Fruit fly (Drosophila melanogaster) whole organism, embryonic: Measurements from ENCODE around the gene Bhmt.

Source experiments
- BtbVII ChIP-seq: fragments of 200-800 bp; sonication (Bioruptor generic); optimal IDR thresholded peaks from 3 replicates; lab custom pipeline; 2017; ENCODE audit warnings: missing biosample characterization, mild to moderate bottlenecking, missing genetic modification characterization
- CG10267 ChIP-seq: fragments of 200-800 bp; sonication (Bioruptor generic); optimal IDR thresholded peaks from 2 replicates; lab custom pipeline; 2018; ENCODE audit warnings: missing biosample characterization, mild to moderate bottlenecking, missing genetic modification characterization, moderate library complexity
- CG10366 ChIP-seq: fragments of 200-800 bp; sonication (Bioruptor generic); IDR thresholded peaks from 2 replicates; pipeline ENCODE4 v1.3.6; 2022; ENCODE audit warnings: missing biosample characterization, missing genetic modification characterization
- CG11456 ChIP-seq: fragments of 200-800 bp; sonication (Bioruptor generic); IDR thresholded peaks from 3 replicates; pipeline ENCODE4 v1.3.6; 2022; ENCODE audit warnings: missing biosample characterization, missing genetic modification characterization
- CG12155 ChIP-seq: fragments of 200-800 bp; sonication (Bioruptor generic); optimal IDR thresholded peaks from 3 replicates; lab custom pipeline; 2016; ENCODE audit warnings: missing biosample characterization, missing genetic modification characterization
- CG13775 ChIP-seq: fragments of 200-800 bp; sonication (Bioruptor generic); optimal IDR thresholded peaks from 3 replicates; lab custom pipeline; 2017; ENCODE audit warnings: missing biosample characterization, mild to moderate bottlenecking, missing genetic modification characterization
- CG1602 ChIP-seq: fragments of 200-800 bp; sonication (Bioruptor generic); optimal IDR thresholded peaks from 3 replicates; lab custom pipeline; 2016; ENCODE audit warnings: missing biosample characterization, missing genetic modification characterization
- CG17359 ChIP-seq: fragments of 200-800 bp; sonication (Bioruptor generic); optimal IDR thresholded peaks from 3 replicates; lab custom pipeline; 2018; ENCODE audit warnings: missing biosample characterization, mild to moderate bottlenecking, missing genetic modification characterization, moderate library complexity
- CG2129 ChIP-seq: fragments of 200-800 bp; sonication (Bioruptor generic); IDR thresholded peaks from 2 replicates; pipeline ENCODE4 v1.3.6; 2022; ENCODE audit warnings: missing biosample characterization, missing genetic modification characterization; ENCODE audit not compliant: partially characterized antibody
- CG31224 ChIP-seq: fragments of 200-800 bp; sonication (Bioruptor generic); IDR thresholded peaks from 2 replicates; pipeline ENCODE4 v1.3.6; 2022; ENCODE audit warnings: missing biosample characterization, missing genetic modification characterization
- CG34422 ChIP-seq: fragments of 200-800 bp; sonication (Bioruptor generic); IDR thresholded peaks from 3 replicates; pipeline ENCODE4 v1.3.6; 2022; ENCODE audit warnings: missing biosample characterization, missing genetic modification characterization
- CG4360 ChIP-seq: fragments of 200-800 bp; sonication (Bioruptor generic); IDR thresholded peaks from 2 replicates; pipeline ENCODE4 v1.3.6; 2022; ENCODE audit warnings: missing biosample characterization, missing genetic modification characterization
- CG5245 ChIP-seq: fragments of 200-800 bp; sonication (Bioruptor generic); optimal IDR thresholded peaks from 3 replicates; lab custom pipeline; 2016; ENCODE audit warnings: missing biosample characterization, missing genetic modification characterization
- CG6813 ChIP-seq: fragments of 200-800 bp; sonication (Bioruptor generic); optimal IDR thresholded peaks from 2 replicates; lab custom pipeline; 2017; ENCODE audit warnings: missing biosample characterization, missing genetic modification characterization, mild to moderate bottlenecking, moderate library complexity, missing genetic modification reagents
- CG8089 ChIP-seq: fragments of 200-800 bp; sonication (Bioruptor generic); optimal IDR thresholded peaks from 3 replicates; lab custom pipeline; 2016; ENCODE audit warnings: missing biosample characterization, missing genetic modification characterization
- CG8388 ChIP-seq: fragments of 200-800 bp; sonication (Bioruptor generic); optimal IDR thresholded peaks from 2 replicates; lab custom pipeline; 2019; ENCODE audit warnings: missing biosample characterization, mild to moderate bottlenecking, missing genetic modification characterization, moderate library complexity
- CG8478 ChIP-seq: fragments of >200 bp; optimal IDR thresholded peaks from 2 replicates; lab custom pipeline; 2018
- Dbx ChIP-seq: fragments of 200-800 bp; sonication (Bioruptor generic); IDR thresholded peaks from 3 replicates; pipeline ENCODE4 v1.3.6; 2022; ENCODE audit warnings: missing biosample characterization, missing genetic modification characterization
- Dek ChIP-seq: fragments of 200-800 bp; sonication (Bioruptor generic); optimal IDR thresholded peaks from 3 replicates; lab custom pipeline; 2019; ENCODE audit warnings: missing biosample characterization, mild to moderate bottlenecking, missing genetic modification characterization, moderate library complexity
- E2f2 ChIP-seq: fragments of 200-800 bp; sonication (Bioruptor generic); IDR thresholded peaks from 2 replicates; pipeline ENCODE4 v1.3.6; 2022; ENCODE audit warnings: missing biosample characterization, missing genetic modification characterization
- Elba2 ChIP-seq: fragments of 200-800 bp; sonication (Bioruptor generic); optimal IDR thresholded peaks from 3 replicates; lab custom pipeline; 2016; ENCODE audit warnings: missing biosample characterization, missing genetic modification characterization
- GATAe ChIP-seq: fragments of 200-800 bp; sonication (Bioruptor generic); conservative IDR thresholded peaks from 2 replicates; pipeline ENCODE4 v1.3.6; 2022; ENCODE audit warnings: missing biosample characterization, missing genetic modification characterization
- Hr3 ChIP-seq: fragments of 200-800 bp; sonication (Bioruptor generic); optimal IDR thresholded peaks from 3 replicates; lab custom pipeline; 2016; ENCODE audit warnings: missing biosample characterization, missing genetic modification characterization
- Kr ChIP-seq: fragments of 200-800 bp; sonication (Bioruptor generic); optimal IDR thresholded peaks from 2 replicates; lab custom pipeline; 2017; ENCODE audit warnings: missing biosample characterization, mild to moderate bottlenecking, missing genetic modification characterization
- Lhr ChIP-seq: fragments of 200-800 bp; sonication (Bioruptor generic); optimal IDR thresholded peaks from 3 replicates; lab custom pipeline; 2017; ENCODE audit warnings: mild to moderate bottlenecking, missing biosample characterization, missing genetic modification reagents, missing genetic modification characterization
- MTF-1 ChIP-seq: fragments of 200-800 bp; sonication (Bioruptor generic); optimal IDR thresholded peaks from 2 replicates; lab custom pipeline; 2018; ENCODE audit warnings: missing biosample characterization, mild to moderate bottlenecking, missing genetic modification characterization, borderline replicate concordance
- Nf-YA ChIP-seq: fragments of 200-800 bp; sonication (Bioruptor generic); IDR thresholded peaks from 2 replicates; pipeline ENCODE4 v1.3.6; 2022; ENCODE audit warnings: missing biosample characterization, missing genetic modification characterization
- Six4 ChIP-seq: fragments of 200-800 bp; sonication (Bioruptor generic); optimal IDR thresholded peaks from 2 replicates; lab custom pipeline; 2016; ENCODE audit warnings: missing biosample characterization, missing genetic modification characterization
- Sox100B ChIP-seq: fragments of 200-800 bp; sonication (Bioruptor generic); optimal IDR thresholded peaks from 3 replicates; lab custom pipeline; 2018; ENCODE audit warnings: missing biosample characterization, mild to moderate bottlenecking, missing genetic modification characterization
- Taf1 ChIP-seq: fragments of 200-800 bp; sonication (Bioruptor generic); IDR thresholded peaks from 2 replicates; pipeline ENCODE4 v1.3.6; 2022; ENCODE audit warnings: missing biosample characterization, missing genetic modification characterization
- al ChIP-seq: fragments of 200-800 bp; sonication (Bioruptor generic); IDR thresholded peaks from 2 replicates; pipeline ENCODE4 v1.3.6; 2022; ENCODE audit warnings: missing biosample characterization, missing genetic modification characterization
- bab2 ChIP-seq: fragments of 200-800 bp; sonication (Bioruptor generic); optimal IDR thresholded peaks from 2 replicates; lab custom pipeline; 2016; ENCODE audit warnings: missing biosample characterization, missing genetic modification characterization
- bsh ChIP-seq, 2 experiments: fragments of 200-800 bp; sonication (Bioruptor generic); optimal IDR thresholded peaks; 2 replicates each; lab custom pipeline; 2017 to 2018; ENCODE audit warnings: mild to moderate bottlenecking in 2 of 2, missing biosample characterization in 2 of 2, missing genetic modification characterization in 2 of 2, moderate library complexity in 1 of 2
- dysf ChIP-seq: fragments of 200-800 bp; sonication (Bioruptor generic); IDR thresholded peaks from 3 replicates; pipeline ENCODE4 v1.3.6; 2022; ENCODE audit warnings: missing biosample characterization, missing genetic modification characterization
- grau ChIP-seq: fragments of 200-800 bp; optimal IDR thresholded peaks from 3 replicates; lab custom pipeline; 2019; ENCODE audit warnings: missing biosample characterization, mild to moderate bottlenecking, missing genetic modification characterization, moderate library complexity
- hbn ChIP-seq: fragments of 200-800 bp; sonication (Bioruptor generic); IDR thresholded peaks from 2 replicates; pipeline ENCODE4 v1.3.6; 2022; ENCODE audit warnings: missing biosample characterization, missing genetic modification characterization; ENCODE audit not compliant: partially characterized antibody
- insv ChIP-seq, 2 experiments: fragments of 200-800 bp; sonication (Bioruptor generic); optimal IDR thresholded peaks; 3 replicates each; lab custom pipeline; 2016 to 2018; ENCODE audit warnings: missing biosample characterization in 2 of 2, missing genetic modification characterization in 2 of 2
- inv ChIP-seq: fragments of 200-800 bp; sonication (Bioruptor generic); IDR thresholded peaks from 2 replicates; pipeline ENCODE4 v1.3.6; 2022; ENCODE audit warnings: missing biosample characterization, missing genetic modification characterization; ENCODE audit not compliant: partially characterized antibody
- klu ChIP-seq: fragments of 200-800 bp; sonication (Bioruptor generic); IDR thresholded peaks from 2 replicates; pipeline ENCODE4 v1.3.6; 2022; ENCODE audit warnings: missing biosample characterization, missing genetic modification characterization
- lmd ChIP-seq: fragments of 200-800 bp; sonication (Bioruptor generic); IDR thresholded peaks from 2 replicates; pipeline ENCODE4 v1.3.6; 2022; ENCODE audit warnings: missing biosample characterization, missing genetic modification characterization
- rib ChIP-seq: fragments of 200-800 bp; sonication (Bioruptor generic); IDR thresholded peaks from 2 replicates; pipeline ENCODE4 v1.3.6; 2022; ENCODE audit warnings: missing biosample characterization, missing genetic modification characterization
- sc ChIP-seq, 3 experiments: fragments of >200 bp in 2 of 3; fragments of 200-800 bp in 1 of 3; sonication (Bioruptor generic) in 1 of 3; optimal IDR thresholded peaks; 2 replicates in 2 of 3; 3 replicates in 1 of 3; lab custom pipeline; 2017; ENCODE audit warnings: mild to moderate bottlenecking in 1 of 3, missing biosample characterization in 1 of 3, missing genetic modification characterization in 1 of 3, missing genetic modification reagents in 1 of 3
- sens ChIP-seq: fragments of 200-800 bp; sonication (Bioruptor generic); peaks from one replicate; lab custom pipeline; 2016; ENCODE audit warnings: missing biosample characterization, missing genetic modification characterization
- sisA ChIP-seq: fragments of 200-800 bp; sonication (Bioruptor generic); IDR thresholded peaks from 2 replicates; pipeline ENCODE4 v1.3.6; 2022; ENCODE audit warnings: missing biosample characterization, missing genetic modification characterization
- stc ChIP-seq: fragments of 200-800 bp; sonication (Bioruptor generic); IDR thresholded peaks from 2 replicates; pipeline ENCODE4 v1.3.6; 2022; ENCODE audit warnings: missing biosample characterization, missing genetic modification characterization
- stwl ChIP-seq: fragments of 200-800 bp; sonication (Bioruptor generic); optimal IDR thresholded peaks from 3 replicates; lab custom pipeline; 2018; ENCODE audit warnings: missing biosample characterization, mild to moderate bottlenecking, missing genetic modification characterization, moderate library complexity
- tin ChIP-seq: fragments of 200-800 bp; sonication (Bioruptor generic); optimal IDR thresholded peaks from 3 replicates; lab custom pipeline; 2016; ENCODE audit warnings: missing biosample characterization, missing genetic modification characterization
- twi ChIP-seq: fragments of 200-800 bp; optimal IDR thresholded peaks from 2 replicates; lab custom pipeline; 2019; ENCODE audit warnings: missing biosample characterization, mild to moderate bottlenecking, missing genetic modification characterization, moderate library complexity

Bhmt gene

DNA sequence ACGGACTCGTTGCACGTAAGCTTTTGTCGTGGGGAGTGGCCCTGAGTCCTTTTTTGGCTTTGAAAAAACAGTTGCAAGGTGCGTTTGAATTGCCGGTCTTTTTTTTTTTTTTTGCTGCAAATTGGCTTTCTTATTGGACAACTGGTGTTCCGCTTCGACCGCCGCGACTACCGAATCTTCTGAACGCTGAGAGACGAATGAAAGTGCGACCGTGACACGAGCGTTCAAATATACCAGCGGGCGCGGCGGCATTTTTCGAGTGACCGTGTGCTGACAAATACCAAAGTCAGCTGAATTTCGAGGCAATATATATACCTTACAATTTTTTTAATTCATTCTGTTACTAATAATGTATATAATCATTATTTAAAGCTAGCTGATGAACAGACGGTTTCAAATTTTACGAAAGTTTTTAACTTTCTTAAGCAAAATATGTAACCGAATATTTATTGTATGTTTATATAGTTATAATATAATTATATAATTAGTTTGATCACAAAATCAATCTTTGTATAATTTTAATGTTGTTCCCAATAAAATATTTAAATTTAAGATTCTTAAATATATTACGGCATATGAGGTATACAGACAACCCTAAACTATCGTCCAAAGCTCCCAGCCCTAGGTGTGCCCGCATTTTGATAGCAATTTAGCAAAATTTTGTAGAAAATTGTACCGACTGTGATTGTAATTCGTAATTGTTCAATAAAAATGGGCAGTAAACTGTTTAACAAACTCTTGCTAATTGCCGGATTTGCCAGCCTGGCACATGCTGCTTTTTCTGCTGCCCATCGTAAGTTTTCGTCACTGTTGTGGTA, 30.2 kb upstream of the Bhmt start, which contains the start of the genes Swip-1 and EMC5:
TSS of gene Swip-1 (minus strand) at position 203 of the 818 bp plus-strand sequence.
TSS of gene EMC5 (plus strand) at position 630 of the 818 bp plus-strand sequence.
- TF ChIP-seq hbn = peak; percentile 40; the same call in 1 of the 2 replicates
- TF ChIP-seq Six4 = peak; percentile 31
- no peak for TF ChIP-seq bab2 (GFP tag; lab: Kevin White, UChicago)
- peak; percentile 75 for TF ChIP-seq CG10267 (tag; lab: Kevin White, UChicago)
- no peak for TF ChIP-seq CG6813 (GFP tag; lab: Kevin White, UChicago)
- 0 out of 2 replicates have a peak, but pooled peaks have one; percentile 5 for TF ChIP-seq Taf1 (GFP tag; lab: Robert Waterston, UW)
- peak; percentile 80 for TF ChIP-seq CG11456
- no peak for TF ChIP-seq sc (optimal IDR thresholded peaks at IDR 0.05; lab: Kevin White, UChicago)
- peak; percentile 7 for TF ChIP-seq sc (GFP tag; optimal IDR thresholded peaks at IDR 0.05; lab: Kevin White, UChicago)
- TF ChIP-seq inv (GFP tag; lab: Robert Waterston, UW) = peak; percentile 35; the same call in 1 of the 2 replicates
- peak; percentile 49; the same call in 1 of the 2 replicates for TF ChIP-seq klu (GFP tag; lab: Robert Waterston, UW)
- peak; percentile 62 for TF ChIP-seq Sox100B
- TF ChIP-seq Lhr (GFP tag; lab: Kevin White, UChicago) = peak; percentile 1
- no peak for TF ChIP-seq CG8478 (lab: Kevin White, UChicago)
- TF ChIP-seq CG2129 (GFP tag; lab: Robert Waterston, UW) = 0 out of 2 replicates have a peak, but pooled peaks have one; percentile 12
- TF ChIP-seq CG34422 (GFP tag; lab: Robert Waterston, UW) = peak; percentile 36; the same call in 2 of the 3 replicates
- 0 out of 2 replicates have a peak, but pooled peaks have one; percentile 11 for TF ChIP-seq CG31224 (GFP tag; lab: Robert Waterston, UW)
- peak in 1 of 2 experiments; percentile 87 for TF ChIP-seq insv (GFP tag; optimal IDR thresholded peaks at IDR 0.05; lab: Kevin White, UChicago)
- no peak for TF ChIP-seq MTF-1 (GFP tag; lab: Kevin White, UChicago)
- peak; percentile 88 for TF ChIP-seq Elba2 (GFP tag; lab: Kevin White, UChicago)
- peak; percentile 76 for TF ChIP-seq CG13775 (GFP tag; lab: Kevin White, UChicago)
- peak; percentile 19 for TF ChIP-seq CG5245 (GFP tag; lab: Kevin White, UChicago)
- no peak for TF ChIP-seq CG10366 (GFP tag; lab: Robert Waterston, UW)
- peak; percentile 27 for TF ChIP-seq stwl
- peak; percentile 69 for TF ChIP-seq E2f2 (GFP tag; lab: Robert Waterston, UW)
- peak; percentile 30 for TF ChIP-seq CG1602
- peak; percentile 56 for TF ChIP-seq tin (GFP tag; lab: Kevin White, UChicago)
- TF ChIP-seq Nf-YA (GFP tag; lab: Robert Waterston, UW) = 0 out of 2 replicates have a peak, but pooled peaks have one; percentile 32
- TF ChIP-seq Dbx (GFP tag; lab: Robert Waterston, UW) = peak; percentile 69
- peak; percentile 62 for TF ChIP-seq CG8388
- TF ChIP-seq CG4360 (GFP tag; lab: Robert Waterston, UW) = 0 out of 2 replicates have a peak, but pooled peaks have one; percentile 17
- peak; percentile 73 for TF ChIP-seq dysf (GFP tag; lab: Robert Waterston, UW)
- TF ChIP-seq grau (tag; lab: Kevin White, UChicago) = peak; percentile 77
- TF ChIP-seq CG12155 (GFP tag; lab: Kevin White, UChicago) = peak; percentile 38
- peak; percentile 55 for TF ChIP-seq sens (GFP tag; lab: Kevin White, UChicago)
- TF ChIP-seq CG17359 (tag; lab: Kevin White, UChicago) = peak; percentile 41
- TF ChIP-seq lmd = peak; percentile 73; the same call in 1 of the 2 replicates
- TF ChIP-seq BtbVII (GFP tag; lab: Kevin White, UChicago) = no peak
- TF ChIP-seq bsh (GFP tag; optimal IDR thresholded peaks at IDR 0.05; lab: Kevin White, UChicago) = peak in 1 of 2 experiments; percentile 54
- TF ChIP-seq rib (GFP tag; lab: Robert Waterston, UW) = 0 out of 2 replicates have a peak, but pooled peaks have one; percentile 20
- TF ChIP-seq sisA (GFP tag; lab: Robert Waterston, UW) = peak; percentile 60; the same call in 1 of the 2 replicates
- TF ChIP-seq twi (tag; lab: Kevin White, UChicago) = peak; percentile 55
- peak; percentile 77 for TF ChIP-seq Hr3 (GFP tag; lab: Kevin White, UChicago)
- TF ChIP-seq stc (GFP tag; lab: Robert Waterston, UW) = no peak
- no peak for TF ChIP-seq Kr (GFP tag; lab: Kevin White, UChicago)
- no peak for TF ChIP-seq GATAe (GFP tag; lab: Robert Waterston, UW)
- TF ChIP-seq Dek = peak; percentile 68
- peak; percentile 42; the same call in 1 of the 2 replicates for TF ChIP-seq al
- no peak for TF ChIP-seq CG8089 (GFP tag; lab: Kevin White, UChicago)
